Worm (Caenorhabditis elegans) whole organism, late embryonic: Measurements from ENCODE around the gene sri-78.

Experiments
- C38D4.7 ChIP-seq: fragments of 200-800 bp; sonication (Bioruptor generic); optimal IDR thresholded peaks from 2 replicates; lab custom pipeline; 2018; ENCODE audit warnings: mild to moderate bottlenecking, missing genetic modification characterization, moderate library complexity, missing compliant biosample characterization
- F13H6.1 ChIP-seq: sonication (generic microtip); optimal IDR thresholded peaks from 2 replicates; lab custom pipeline; 2016; ENCODE audit warnings: missing genetic modification characterization, missing compliant biosample characterization
- K02D7.2 ChIP-seq: sonication (generic microtip); optimal IDR thresholded peaks from 2 replicates; lab custom pipeline; 2017; ENCODE audit warnings: mild to moderate bottlenecking, missing genetic modification characterization, missing compliant biosample characterization
- ahr-1 ChIP-seq: sonication (generic microtip); optimal IDR thresholded peaks from 2 replicates; lab custom pipeline; 2016; ENCODE audit warnings: missing genetic modification characterization, missing compliant biosample characterization
- ceh-2 ChIP-seq: sonication (generic microtip); optimal IDR thresholded peaks from 2 replicates; lab custom pipeline; 2016; ENCODE audit warnings: missing genotype, missing genetic modification characterization, missing compliant biosample characterization
- ceh-22 ChIP-seq: sonication (generic microtip); optimal IDR thresholded peaks from 2 replicates; lab custom pipeline; 2017; ENCODE audit warnings: missing biosample characterization, missing genetic modification characterization
- ceh-24 ChIP-seq: sonication (generic microtip); optimal IDR thresholded peaks from 2 replicates; lab custom pipeline; 2016; ENCODE audit warnings: mild to moderate bottlenecking, missing genetic modification characterization, missing compliant biosample characterization
- ceh-30 ChIP-seq: fragments of 150-350 bp; optimal IDR thresholded peaks from 2 replicates; lab custom pipeline; 2014; ENCODE audit warnings: missing biosample characterization, missing genetic modification characterization
- ceh-31 ChIP-seq: sonication (generic microtip); optimal IDR thresholded peaks from 2 replicates; lab custom pipeline; 2016; ENCODE audit warnings: missing genetic modification characterization, missing compliant biosample characterization
- ceh-6 ChIP-seq: fragments of 200-800 bp; sonication (Bioruptor generic); optimal IDR thresholded peaks from 2 replicates; lab custom pipeline; 2018; ENCODE audit warnings: mild to moderate bottlenecking, missing genetic modification characterization, missing compliant biosample characterization
- ceh-9 ChIP-seq: sonication (generic microtip); optimal IDR thresholded peaks from 2 replicates; lab custom pipeline; 2016; ENCODE audit warnings: mild to moderate bottlenecking, missing genetic modification characterization, inconsistent platforms, missing compliant biosample characterization
- che-1 ChIP-seq: sonication (generic microtip); optimal IDR thresholded peaks from 2 replicates; lab custom pipeline; 2016; ENCODE audit warnings: mild to moderate bottlenecking, missing genetic modification characterization, missing compliant biosample characterization
- dve-1 ChIP-seq: sonication (generic microtip); optimal IDR thresholded peaks from 2 replicates; lab custom pipeline; 2017; ENCODE audit warnings: antibody characterized with exemption, mild to moderate bottlenecking, missing genetic modification characterization, missing compliant biosample characterization
- elt-4 ChIP-seq: sonication (generic microtip); optimal IDR thresholded peaks from 2 replicates; lab custom pipeline; 2016; ENCODE audit warnings: missing genetic modification characterization, missing compliant biosample characterization
- ets-4 ChIP-seq: sonication (generic microtip); optimal IDR thresholded peaks from 2 replicates; lab custom pipeline; 2016; ENCODE audit warnings: missing genetic modification characterization, missing compliant biosample characterization
- eyg-1 ChIP-seq: sonication (generic microtip); optimal IDR thresholded peaks from 2 replicates; lab custom pipeline; 2016; ENCODE audit warnings: missing genotype, missing genetic modification characterization, missing compliant biosample characterization
- fkh-6 ChIP-seq: sonication (generic microtip); optimal IDR thresholded peaks from 2 replicates; lab custom pipeline; 2016; ENCODE audit warnings: missing genetic modification characterization, missing compliant biosample characterization
- gmeb-2 ChIP-seq: sonication (generic microtip); optimal IDR thresholded peaks from 2 replicates; lab custom pipeline; 2016; ENCODE audit warnings: missing genetic modification characterization, inconsistent platforms, missing compliant biosample characterization
- hlh-13 ChIP-seq: fragments of 200-800 bp; sonication (Bioruptor generic); optimal IDR thresholded peaks from 2 replicates; lab custom pipeline; 2018; ENCODE audit warnings: mild to moderate bottlenecking, missing genetic modification characterization, missing compliant biosample characterization
- hlh-15 ChIP-seq: sonication (generic microtip); optimal IDR thresholded peaks from 2 replicates; lab custom pipeline; 2016; ENCODE audit warnings: missing genetic modification characterization, missing compliant biosample characterization
- hlh-6 ChIP-seq: sonication (generic microtip); optimal IDR thresholded peaks from 2 replicates; lab custom pipeline; 2016; ENCODE audit warnings: missing genotype, missing genetic modification characterization, missing compliant biosample characterization
- hlh-8 ChIP-seq: sonication (generic microtip); optimal IDR thresholded peaks from 2 replicates; lab custom pipeline; 2016; ENCODE audit warnings: missing genotype, missing genetic modification characterization, missing compliant biosample characterization
- nhr-11 ChIP-seq: fragments of 150-350 bp; optimal IDR thresholded peaks from 2 replicates; lab custom pipeline; 2014; ENCODE audit warnings: missing biosample characterization, missing genetic modification characterization
- nhr-232 ChIP-seq: sonication (generic microtip); optimal IDR thresholded peaks from 2 replicates; lab custom pipeline; 2016; ENCODE audit warnings: missing genetic modification characterization, missing compliant biosample characterization
- odd-2 ChIP-seq: sonication (generic microtip); optimal IDR thresholded peaks from 2 replicates; lab custom pipeline; 2017; ENCODE audit warnings: antibody characterized with exemption, mild to moderate bottlenecking, missing genetic modification characterization, missing compliant biosample characterization
- pros-1 ChIP-seq: fragments of 150-350 bp; optimal IDR thresholded peaks from 2 replicates; lab custom pipeline; 2014; ENCODE audit warnings: missing biosample characterization, missing genetic modification reagents, missing genetic modification characterization
- ref-2 ChIP-seq: sonication (generic microtip); optimal IDR thresholded peaks from 2 replicates; lab custom pipeline; 2016; ENCODE audit warnings: missing genetic modification characterization, missing compliant biosample characterization
- sdc-2 ChIP-seq: sonication (generic microtip); optimal IDR thresholded peaks from 2 replicates; lab custom pipeline; 2016; ENCODE audit warnings: missing genotype, missing genetic modification characterization, missing compliant biosample characterization
- syd-9 ChIP-seq: sonication (generic microtip); optimal IDR thresholded peaks from 2 replicates; lab custom pipeline; 2016; ENCODE audit warnings: mild to moderate bottlenecking, missing genetic modification characterization, moderate library complexity, missing compliant biosample characterization
- tbx-2 ChIP-seq: sonication (generic microtip); optimal IDR thresholded peaks from 2 replicates; lab custom pipeline; 2016; ENCODE audit warnings: missing genetic modification characterization, missing compliant biosample characterization
- unc-3 ChIP-seq, 2 experiments: fragments of 200-800 bp in 1 of 2; sonication (Bioruptor generic) in 1 of 2; sonication (generic microtip) in 1 of 2; conservative IDR thresholded peaks in 1 of 2; optimal IDR thresholded peaks in 1 of 2; 2 replicates each; pipeline versions ENCODE4 v1.3.6 to Lab custom; 2016 to 2022; ENCODE audit warnings: missing compliant biosample characterization in 2 of 2, missing genetic modification characterization in 2 of 2, missing genetic modification reagents in 1 of 2
- unc-86 ChIP-seq: sonication (generic microtip); optimal IDR thresholded peaks from 2 replicates; lab custom pipeline; 2016; ENCODE audit warnings: missing genetic modification characterization, missing compliant biosample characterization
- zip-5 ChIP-seq: sonication (generic microtip); optimal IDR thresholded peaks from 2 replicates; lab custom pipeline; 2016; ENCODE audit warnings: missing genetic modification characterization, missing compliant biosample characterization

Gene sri-78

ce11 chrII:3225200-3225599 lies 40.2 kb downstream of the sri-78 start, which contains the start of gene ZC239.16:
ZC239.16 (minus strand) TSS chrII:3225319.
- TF ChIP-seq ceh-30 (tag; lab: Kevin White, UChicago) (no peak), dve-1 (tag; lab: Kevin White, UChicago) (no peak), F13H6.1 (tag; lab: Kevin White, UChicago) (no peak), eyg-1 (no peak), ceh-22 (tag; lab: Kevin White, UChicago) (no peak), hlh-6 (tag; lab: Kevin White, UChicago) (no peak), ceh-2 (no peak), odd-2 (tag; lab: Kevin White, UChicago) (no peak), sdc-2 (tag; lab: Kevin White, UChicago) (no peak), hlh-8 (tag; lab: Kevin White, UChicago) (no peak), hlh-15 (no peak), ets-4 (tag; lab: Kevin White, UChicago) (no peak), ceh-24 (tag; lab: Kevin White, UChicago) (no peak)

ce11 chrII:3225780-3226179 lies 40.8 kb downstream of the sri-78 start, which contains the start of gene ZC239.17:
ZC239.17 (minus strand) TSS chrII:3225880.
- TF ChIP-seq ceh-9 (no peak), ceh-24 (tag; lab: Kevin White, UChicago) (no peak), gmeb-2 (tag; lab: Kevin White, UChicago) (no peak), fkh-6 (tag; lab: Kevin White, UChicago) (no peak), elt-4 (tag; lab: Kevin White, UChicago) (no peak)

- TF ChIP-seq nhr-232, result no peak
- no peak for TF ChIP-seq C38D4.7 (GFP tag; lab: Kevin White, UChicago)
- TF ChIP-seq ref-2 (tag; lab: Kevin White, UChicago), result no peak
- no peak for TF ChIP-seq pros-1
- no peak for TF ChIP-seq che-1 (tag; lab: Kevin White, UChicago)
- no peak for TF ChIP-seq elt-4 (tag; lab: Kevin White, UChicago)
- no peak for TF ChIP-seq nhr-11
- no peak for TF ChIP-seq hlh-6 (tag; lab: Kevin White, UChicago)
- no peak for TF ChIP-seq hlh-13 (GFP tag; lab: Kevin White, UChicago)
- no peak for TF ChIP-seq unc-3 (GFP tag; conservative IDR thresholded peaks at IDR 0.05; lab: Robert Waterston, UW)
- TF ChIP-seq unc-3 (tag; optimal IDR thresholded peaks at IDR 0.05; lab: Kevin White, UChicago), result no peak
- TF ChIP-seq K02D7.2 (tag; lab: Kevin White, UChicago), result no peak
These were observed 45.5 kb downstream of the sri-78 start, which contains the start of gene srh-297 for ce11 chrII:3230422-3230821. srh-297 (minus strand) TSS chrII:3230522.

DNA sequence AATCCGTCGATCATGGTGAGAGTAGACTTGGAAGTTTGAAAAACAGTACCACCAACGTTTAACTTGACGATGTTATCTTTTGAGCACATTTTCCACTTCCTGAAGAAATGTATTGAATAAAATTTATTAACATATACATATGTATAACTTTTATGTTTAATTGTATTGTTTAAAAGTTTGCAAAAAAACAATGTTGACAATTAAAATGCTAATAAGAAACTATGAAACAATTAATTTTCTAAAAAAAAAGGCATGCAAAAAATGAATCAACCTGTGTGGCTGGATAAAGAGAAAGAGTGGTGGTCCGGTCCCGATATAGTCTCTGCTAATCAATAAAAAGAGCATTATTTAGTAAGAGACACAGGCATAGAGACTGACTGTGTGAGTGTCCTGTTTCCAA lies 49.8 kb downstream of the sri-78 start, which contains the start of gene C17F4.8:
Gene C17F4.8 (minus strand): TSS at position 101 of the 400 bp plus-strand sequence.
- TF ChIP-seq pros-1, result no peak
- no peak for TF ChIP-seq ceh-6 (GFP tag; lab: Kevin White, UChicago)
- TF ChIP-seq unc-86 (tag; lab: Kevin White, UChicago), result no peak
- TF ChIP-seq ahr-1, result no peak
- TF ChIP-seq hlh-6 (tag; lab: Kevin White, UChicago), result no peak
- no peak for TF ChIP-seq syd-9 (tag; lab: Kevin White, UChicago)
- TF ChIP-seq unc-3 (GFP tag; conservative IDR thresholded peaks at IDR 0.05; lab: Robert Waterston, UW), result no peak
- no peak for TF ChIP-seq unc-3 (tag; optimal IDR thresholded peaks at IDR 0.05; lab: Kevin White, UChicago)
- TF ChIP-seq tbx-2 (tag; lab: Kevin White, UChicago), result no peak
- no peak for TF ChIP-seq ceh-31 (tag; lab: Kevin White, UChicago)
- no peak for TF ChIP-seq zip-5 (tag; lab: Kevin White, UChicago)
